Worm (Caenorhabditis elegans) whole organism, L4 larva: ENCODE measurements around the gene srg-30.

Experiments
- D1046.2 ChIP-seq: fragments of 200-800 bp; sonication (Bioruptor generic); IDR thresholded peaks from 2 replicates; pipeline ENCODE4 v1.3.6; 2022; ENCODE audit warnings: missing genetic modification characterization, missing compliant biosample characterization
- F10B5.3 ChIP-seq: sonication (generic microtip); optimal IDR thresholded peaks from 2 replicates; lab custom pipeline; 2016; ENCODE audit warnings: mild to moderate bottlenecking, missing genetic modification characterization, missing compliant biosample characterization
- R02D3.7 ChIP-seq: fragments of 150-350 bp; sonication (generic microtip); optimal IDR thresholded peaks from 3 replicates; lab custom pipeline; 2014; ENCODE audit warnings: missing biosample characterization, missing genetic modification characterization
- Y105C5A.15 ChIP-seq: fragments of 200-800 bp; sonication (Bioruptor generic); IDR thresholded peaks from 2 replicates; pipeline ENCODE4 v1.3.6; 2022; ENCODE audit warnings: missing genetic modification characterization, missing compliant biosample characterization
- ZK337.2 ChIP-seq: fragments of 200-800 bp; sonication (Bioruptor generic); IDR thresholded peaks from 2 replicates; pipeline ENCODE4 v1.3.6; 2022; ENCODE audit warnings: missing genetic modification reagents, missing genetic modification characterization, missing compliant biosample characterization
- aha-1 ChIP-seq: fragments of 150-350 bp; peaks from one replicate; lab custom pipeline; 2014; ENCODE audit warnings: missing biosample characterization, missing genetic modification characterization
- ceh-20 ChIP-seq: fragments of 200-800 bp; sonication (Bioruptor generic); IDR thresholded peaks from 2 replicates; pipeline ENCODE4 v1.3.6; 2022; ENCODE audit warnings: missing genetic modification reagents, missing genetic modification characterization, missing compliant biosample characterization
- ceh-62 ChIP-seq: sonication (generic microtip); optimal IDR thresholded peaks from 2 replicates; lab custom pipeline; 2017; ENCODE audit warnings: missing biosample characterization, missing genetic modification characterization
- ces-1 ChIP-seq: fragments of 150-350 bp; sonication (generic microtip); optimal IDR thresholded peaks from 4 replicates; lab custom pipeline; 2014; ENCODE audit warnings: missing biosample characterization, missing genetic modification reagents, missing genetic modification characterization
- daf-16 ChIP-seq, 3 experiments: sonication (generic microtip); optimal IDR thresholded peaks; 2 replicates each; lab custom pipeline; 2016 to 2017; ENCODE audit warnings: missing genetic modification characterization in 3 of 3, missing genetic modification reagents in 3 of 3, mild to moderate bottlenecking in 2 of 3, missing compliant biosample characterization in 2 of 3, missing biosample characterization in 1 of 3, moderate library complexity in 1 of 3
- daf-19 ChIP-seq: fragments of 200-800 bp; sonication (Bioruptor generic); conservative IDR thresholded peaks from 2 replicates; pipeline ENCODE4 v1.3.6; 2022; ENCODE audit warnings: missing genetic modification characterization, missing compliant biosample characterization
- dmd-6 ChIP-seq: fragments of 200-800 bp; sonication (Bioruptor generic); IDR thresholded peaks from 2 replicates; pipeline ENCODE4 v1.3.6; 2022; ENCODE audit warnings: missing genetic modification reagents, missing genetic modification characterization, missing compliant biosample characterization
- egl-27 ChIP-seq: sonication (generic microtip); optimal IDR thresholded peaks from 3 replicates; lab custom pipeline; 2017; ENCODE audit warnings: missing biosample characterization, missing genetic modification reagents, missing genetic modification characterization
- hif-1 ChIP-seq, 2 experiments: sonication (generic microtip); optimal IDR thresholded peaks; 2 replicates each; lab custom pipeline; 2016 to 2017; ENCODE audit warnings: missing compliant biosample characterization in 2 of 2, missing genetic modification characterization in 2 of 2, missing genetic modification reagents in 2 of 2, missing genotype in 2 of 2, mild to moderate bottlenecking in 1 of 2
- hlh-11 ChIP-seq: fragments of 200-800 bp; sonication (Bioruptor generic); optimal IDR thresholded peaks from 2 replicates; lab custom pipeline; 2018; ENCODE audit warnings: mild to moderate bottlenecking, missing genetic modification characterization, missing compliant biosample characterization
- hmg-1.1 ChIP-seq: fragments of 200-800 bp; sonication (Bioruptor generic); IDR thresholded peaks from 2 replicates; pipeline ENCODE4 v1.3.6; 2022; ENCODE audit warnings: missing genetic modification reagents, missing genetic modification characterization, missing compliant biosample characterization
- lin-13 ChIP-seq: fragments of 150-350 bp; optimal IDR thresholded peaks from 2 replicates; lab custom pipeline; 2014; ENCODE audit warnings: missing biosample characterization, missing genetic modification reagents, missing genetic modification characterization
- lin-29 ChIP-seq: fragments of 200-800 bp; sonication (Bioruptor generic); IDR thresholded peaks from 2 replicates; pipeline ENCODE4 v1.3.6; 2022; ENCODE audit warnings: missing genetic modification reagents, missing genetic modification characterization, missing compliant biosample characterization
- lir-3 ChIP-seq: sonication (generic microtip); optimal IDR thresholded peaks from 2 replicates; lab custom pipeline; 2016; ENCODE audit warnings: mild to moderate bottlenecking, missing genetic modification characterization, missing compliant biosample characterization
- mep-1 ChIP-seq: fragments of 150-350 bp; sonication (generic microtip); optimal IDR thresholded peaks from 3 replicates; lab custom pipeline; 2014; ENCODE audit warnings: missing biosample characterization, missing genetic modification characterization
- nhr-28 ChIP-seq: fragments of 150-350 bp; optimal IDR thresholded peaks from 2 replicates; lab custom pipeline; 2014; ENCODE audit warnings: missing biosample characterization, missing genetic modification characterization
- nhr-42 ChIP-seq: fragments of 200-800 bp; sonication (Bioruptor generic); IDR thresholded peaks from 2 replicates; pipeline ENCODE4 v1.3.6; 2022; ENCODE audit warnings: missing genetic modification characterization, missing compliant biosample characterization
- nhr-76 ChIP-seq: fragments of 150-350 bp; optimal IDR thresholded peaks from 2 replicates; lab custom pipeline; 2014; ENCODE audit warnings: missing biosample characterization, missing genetic modification characterization
- rbr-2 ChIP-seq: sonication (generic microtip); optimal IDR thresholded peaks from 2 replicates; lab custom pipeline; 2016; ENCODE audit warnings: missing genotype, missing genetic modification characterization, missing compliant biosample characterization
- saeg-2 ChIP-seq: fragments of 200-800 bp; sonication (Bioruptor generic); IDR thresholded peaks from 2 replicates; pipeline ENCODE4 v1.3.6; 2022; ENCODE audit warnings: missing genetic modification reagents, missing genetic modification characterization, missing compliant biosample characterization
- set-16 ChIP-seq: fragments of 200-800 bp; sonication (Bioruptor generic); IDR thresholded peaks from 2 replicates; pipeline ENCODE4 v1.3.6; 2022; ENCODE audit warnings: missing genetic modification reagents, missing genetic modification characterization, missing compliant biosample characterization
- spr-1 ChIP-seq: sonication (generic microtip); optimal IDR thresholded peaks from 2 replicates; lab custom pipeline; 2016; ENCODE audit warnings: mild to moderate bottlenecking, missing genetic modification characterization, missing compliant biosample characterization
- unc-62 ChIP-seq, 3 experiments: fragments of 150-350 bp in 1 of 3; sonication (generic microtip); optimal IDR thresholded peaks in 2 of 3; peaks in 1 of 3; 1 replicate in 1 of 3; 2 replicates in 2 of 3; lab custom pipeline; 2014 to 2017; ENCODE audit warnings: missing biosample characterization in 3 of 3, missing genetic modification characterization in 3 of 3, missing genetic modification reagents in 3 of 3, missing genotype in 1 of 3
- zfp-2 ChIP-seq: sonication (generic microtip); optimal IDR thresholded peaks from 2 replicates; lab custom pipeline; 2016; ENCODE audit warnings: mild to moderate bottlenecking, missing genetic modification characterization, missing compliant biosample characterization
- zfp-3 ChIP-seq: fragments of 200-800 bp; sonication (Bioruptor generic); conservative IDR thresholded peaks from 2 replicates; pipeline ENCODE4 v1.3.6; 2022; ENCODE audit warnings: missing genetic modification reagents, missing genetic modification characterization, missing compliant biosample characterization
- zip-11 ChIP-seq: fragments of 200-800 bp; sonication (Bioruptor generic); IDR thresholded peaks from 2 replicates; pipeline ENCODE4 v1.3.6; 2022; ENCODE audit warnings: missing genetic modification characterization, missing compliant biosample characterization

Gene srg-30

ce11 chrV:6683282-6683681 lies 34.9 kb downstream of the srg-30 start:
- TF ChIP-seq ceh-62 (tag; lab: Kevin White, UChicago) (no peak), aha-1 (peak; percentile 49)
- TF ChIP-seq, all 104 proteins: peak for 1

- no peak for TF ChIP-seq unc-62 (GFP tag; optimal IDR thresholded peaks at IDR 0.05 in 1 of 2; lab: Kevin White, UChicago)
- TF ChIP-seq unc-62 (tag; optimal IDR thresholded peaks at IDR 0.05; lab: Kevin White, UChicago) = no peak
- TF ChIP-seq zip-11 (GFP tag; lab: Robert Waterston, UW) = no peak
Measured at ce11 chrV:6681501-6681900, 36.6 kb downstream of the srg-30 start, which contains the start of gene egl-46. Gene egl-46 (minus strand): TSS chrV:6681573.

ce11 chrV:6676158-6676849 lies 41.8 kb downstream of the srg-30 start, which contains the start of gene cest-34:
Gene cest-34 (plus strand): TSS chrV:6676799.
- TF ChIP-seq D1046.2 (no peak), zfp-3 (no peak), dmd-6 (GFP tag; lab: Robert Waterston, UW) (peak; percentile 83), Y105C5A.15 (no peak), nhr-28 (tag; lab: Kevin White, UChicago) (peak; percentile 76), R02D3.7 (tag; lab: Kevin White, UChicago) (no peak), hlh-11 (tag; lab: Kevin White, UChicago) (peak; percentile 29), aha-1 (peak; percentile 17)

ce11 chrV:6673967-6674366 lies 44.2 kb downstream of the srg-30 start, which contains the start of gene cest-31:
Gene cest-31 (plus strand): TSS chrV:6674267.
- no peak for TF ChIP-seq ceh-20 (GFP tag; lab: Robert Waterston, UW)
- TF ChIP-seq daf-16 (GFP tag; optimal IDR thresholded peaks at IDR 0.05; lab: Kevin White, UChicago) = no peak
- TF ChIP-seq daf-16 (tag; optimal IDR thresholded peaks at IDR 0.05; lab: Kevin White, UChicago) = peak; percentile 24

- no peak for TF ChIP-seq lin-29 (GFP tag; lab: Robert Waterston, UW)
- TF ChIP-seq D1046.2 = no peak
- no peak for TF ChIP-seq lir-3
- no peak for TF ChIP-seq mep-1 (tag; lab: Kevin White, UChicago)
- TF ChIP-seq nhr-42 (GFP tag; lab: Robert Waterston, UW) = no peak
- TF ChIP-seq aha-1 = no peak
- TF ChIP-seq unc-62 (GFP tag; optimal IDR thresholded peaks at IDR 0.05 in 1 of 2; lab: Kevin White, UChicago) = no peak
- no peak for TF ChIP-seq unc-62 (tag; optimal IDR thresholded peaks at IDR 0.05; lab: Kevin White, UChicago)
- no peak for TF ChIP-seq hif-1 (tag; optimal IDR thresholded peaks at IDR 0.05; lab: Kevin White, UChicago)
- TF ChIP-seq egl-27 (tag; lab: Kevin White, UChicago) = no peak
- no peak for TF ChIP-seq lin-13 (GFP tag; lab: Kevin White, UChicago)
- TF ChIP-seq saeg-2 (GFP tag; lab: Robert Waterston, UW) = no peak
- TF ChIP-seq daf-19 (GFP tag; lab: Robert Waterston, UW) = no peak
Measured at ce11 chrV:6669520-6669919, 48.6 kb downstream of the srg-30 start, which contains the start of gene cest-28. Gene cest-28 (plus strand): TSS chrV:6669820.

ce11 chrV:6668741-6669140 lies 49.4 kb downstream of the srg-30 start, which contains the start of gene str-180:
Gene str-180 (minus strand): TSS chrV:6668841.
- TF ChIP-seq ZK337.2 (GFP tag; lab: Robert Waterston, UW) (no peak), saeg-2 (GFP tag; lab: Robert Waterston, UW) (no peak), set-16 (GFP tag; lab: Robert Waterston, UW) (no peak), Y105C5A.15 (no peak), F10B5.3 (tag; lab: Kevin White, UChicago) (no peak), ces-1 (GFP tag; lab: Kevin White, UChicago) (no peak), zfp-2 (tag; lab: Kevin White, UChicago) (no peak), zfp-3 (no peak), nhr-76 (tag; lab: Kevin White, UChicago) (no peak), lin-29 (GFP tag; lab: Robert Waterston, UW) (no peak), D1046.2 (no peak), spr-1 (tag; lab: Kevin White, UChicago) (no peak), rbr-2 (tag; lab: Kevin White, UChicago) (no peak), hmg-1.1 (no peak), daf-19 (GFP tag; lab: Robert Waterston, UW) (no peak)
